Fruit fly (Drosophila melanogaster) whole organism, embryonic: ENCODE data around the gene CG32161.
A peak's percentile ranks its signal among the peaks of the same experiment; 100 is the strongest.

Source experiments
- Atf6 ChIP-seq: fragments of 200-800 bp; sonication (Bioruptor generic); IDR thresholded peaks from 2 replicates; pipeline ENCODE4 v1.3.6; 2022; ENCODE audit warnings: missing biosample characterization, missing genetic modification characterization
- B-H1 ChIP-seq: fragments of 200-800 bp; sonication (Bioruptor generic); IDR thresholded peaks from 3 replicates; pipeline ENCODE4 v1.3.6; 2022; ENCODE audit warnings: missing biosample characterization, missing genetic modification characterization
- C15 ChIP-seq: fragments of 200-800 bp; sonication (Bioruptor generic); IDR thresholded peaks from 3 replicates; pipeline ENCODE4 v1.3.6; 2022; ENCODE audit warnings: missing biosample characterization, missing genetic modification characterization
- CG10209 ChIP-seq: fragments of 200-800 bp; sonication (Bioruptor generic); optimal IDR thresholded peaks from 3 replicates; lab custom pipeline; 2017; ENCODE audit warnings: missing biosample characterization, mild to moderate bottlenecking, missing genetic modification characterization, missing genetic modification reagents
- CG10462 ChIP-seq: fragments of 200-800 bp; sonication (Bioruptor generic); optimal IDR thresholded peaks from 2 replicates; lab custom pipeline; 2016; ENCODE audit warnings: missing biosample characterization, missing genetic modification characterization
- CG10565 ChIP-seq: fragments of 200-800 bp; sonication (Bioruptor generic); optimal IDR thresholded peaks from 3 replicates; lab custom pipeline; 2016; ENCODE audit warnings: missing biosample characterization, mild to moderate bottlenecking, missing genetic modification characterization
- CG10959 ChIP-seq: fragments of 200-800 bp; sonication (Bioruptor generic); IDR thresholded peaks from 2 replicates; pipeline ENCODE4 v1.3.6; 2022; ENCODE audit warnings: missing biosample characterization, missing genetic modification characterization
- CG13287 ChIP-seq: fragments of 200-800 bp; sonication (Bioruptor generic); IDR thresholded peaks from 2 replicates; pipeline ENCODE4 v1.3.6; 2022; ENCODE audit warnings: missing biosample characterization, missing genetic modification characterization; ENCODE audit not compliant: partially characterized antibody
- CG14050 ChIP-seq: fragments of 200-800 bp; sonication (Bioruptor generic); IDR thresholded peaks from 3 replicates; pipeline ENCODE4 v1.3.6; 2022; ENCODE audit warnings: missing biosample characterization, missing genetic modification characterization
- CG14441 ChIP-seq: fragments of 200-800 bp; sonication (Bioruptor generic); IDR thresholded peaks from 2 replicates; pipeline ENCODE4 v1.3.6; 2022; ENCODE audit warnings: missing biosample characterization, missing genetic modification characterization
- CG1832 ChIP-seq: fragments of 200-800 bp; sonication (Bioruptor generic); optimal IDR thresholded peaks from 2 replicates; lab custom pipeline; 2017; ENCODE audit warnings: missing biosample characterization, mild to moderate bottlenecking, missing genetic modification characterization, inconsistent platforms
- CG18619 ChIP-seq: fragments of 200-800 bp; sonication (Bioruptor generic); optimal IDR thresholded peaks from 3 replicates; lab custom pipeline; 2017; ENCODE audit warnings: missing biosample characterization, mild to moderate bottlenecking, missing genetic modification characterization
- CG30431 ChIP-seq: fragments of 200-800 bp; sonication (Bioruptor generic); optimal IDR thresholded peaks from 2 replicates; lab custom pipeline; 2017; ENCODE audit warnings: missing biosample characterization, missing genetic modification characterization
- CG5180 ChIP-seq: fragments of 200-800 bp; sonication (Bioruptor generic); optimal IDR thresholded peaks from 3 replicates; lab custom pipeline; 2017; ENCODE audit warnings: missing biosample characterization, missing genetic modification characterization, mild to moderate bottlenecking, moderate library complexity, missing genetic modification reagents
- CG5245 ChIP-seq: fragments of 200-800 bp; sonication (Bioruptor generic); optimal IDR thresholded peaks from 3 replicates; lab custom pipeline; 2016; ENCODE audit warnings: missing biosample characterization, missing genetic modification characterization
- CG8281 ChIP-seq: fragments of 200-800 bp; sonication (Bioruptor generic); optimal IDR thresholded peaks from 2 replicates; lab custom pipeline; 2018; ENCODE audit warnings: missing biosample characterization, mild to moderate bottlenecking, missing genetic modification characterization, moderate library complexity
- CG9727 ChIP-seq: fragments of 200-800 bp; sonication (Bioruptor generic); optimal IDR thresholded peaks from 3 replicates; lab custom pipeline; 2017; ENCODE audit warnings: missing biosample characterization, mild to moderate bottlenecking, missing genetic modification characterization
- CTCF ChIP-seq: fragments of 200-800 bp; sonication (Bioruptor generic); optimal IDR thresholded peaks from 2 replicates; lab custom pipeline; 2017; ENCODE audit warnings: missing biosample characterization, mild to moderate bottlenecking, missing genetic modification characterization, moderate library complexity
- D19A ChIP-seq: fragments of 200-800 bp; optimal IDR thresholded peaks from 3 replicates; lab custom pipeline; 2019; ENCODE audit warnings: missing biosample characterization, mild to moderate bottlenecking, missing genetic modification characterization, moderate library complexity
- Lhr ChIP-seq: fragments of 200-800 bp; sonication (Bioruptor generic); optimal IDR thresholded peaks from 3 replicates; lab custom pipeline; 2017; ENCODE audit warnings: mild to moderate bottlenecking, missing biosample characterization, missing genetic modification reagents, missing genetic modification characterization
- MBD-R2 ChIP-seq: fragments of 200-800 bp; sonication (Bioruptor generic); IDR thresholded peaks from 2 replicates; pipeline ENCODE4 v1.3.6; 2022; ENCODE audit warnings: missing biosample characterization, missing genetic modification characterization
- Med ChIP-seq: fragments of 200-800 bp; sonication (Bioruptor generic); peaks from one replicate; lab custom pipeline; 2016; ENCODE audit warnings: missing biosample characterization, missing genetic modification characterization, mild to moderate bottlenecking, inconsistent platforms, moderate library complexity
- Oaz ChIP-seq: fragments of 200-800 bp; sonication (Bioruptor generic); IDR thresholded peaks from 2 replicates; pipeline ENCODE4 v1.3.6; 2022; ENCODE audit warnings: missing biosample characterization, missing genetic modification characterization
- Usf ChIP-seq: fragments of 200-800 bp; sonication (Bioruptor generic); optimal IDR thresholded peaks from 2 replicates; lab custom pipeline; 2017; ENCODE audit warnings: missing genotype, missing biosample characterization, missing genetic modification characterization
- Xrp1 ChIP-seq: fragments of 200-800 bp; sonication (Bioruptor generic); IDR thresholded peaks from 2 replicates; pipeline ENCODE4 v1.3.6; 2022; ENCODE audit warnings: missing biosample characterization, missing genetic modification characterization
- aop ChIP-seq: fragments of 200-800 bp; sonication (Bioruptor generic); IDR thresholded peaks from 2 replicates; pipeline ENCODE4 v1.3.6; 2022; ENCODE audit warnings: missing biosample characterization, missing genetic modification characterization
- ase ChIP-seq: fragments of 200-800 bp; sonication (Bioruptor generic); IDR thresholded peaks from 3 replicates; pipeline ENCODE4 v1.3.6; 2022; ENCODE audit warnings: missing biosample characterization, missing genetic modification characterization
- bsh ChIP-seq, 2 experiments: fragments of 200-800 bp; sonication (Bioruptor generic); optimal IDR thresholded peaks; 2 replicates each; lab custom pipeline; 2017 to 2018; ENCODE audit warnings: mild to moderate bottlenecking in 2 of 2, missing biosample characterization in 2 of 2, missing genetic modification characterization in 2 of 2, moderate library complexity in 1 of 2
- cas ChIP-seq: fragments of 200-800 bp; sonication (Bioruptor generic); IDR thresholded peaks from 2 replicates; pipeline ENCODE4 v1.3.6; 2022; ENCODE audit warnings: missing biosample characterization, missing genetic modification characterization
- caup ChIP-seq: fragments of 200-800 bp; sonication (Bioruptor generic); optimal IDR thresholded peaks from 3 replicates; lab custom pipeline; 2017; ENCODE audit warnings: missing biosample characterization, mild to moderate bottlenecking, missing genetic modification characterization, moderate library complexity; ENCODE audit not compliant: severe bottlenecking
- chn ChIP-seq: fragments of 200-800 bp; sonication (Bioruptor generic); optimal IDR thresholded peaks from 2 replicates; lab custom pipeline; 2016; ENCODE audit warnings: missing biosample characterization, missing genetic modification characterization
- crol ChIP-seq: fragments of 200-800 bp; sonication (Bioruptor generic); IDR thresholded peaks from 2 replicates; pipeline ENCODE4 v1.3.6; 2022; ENCODE audit warnings: missing biosample characterization, missing genetic modification characterization
- dmrt99B ChIP-seq: fragments of 200-800 bp; sonication (Bioruptor generic); optimal IDR thresholded peaks from 2 replicates; lab custom pipeline; 2018; ENCODE audit warnings: missing biosample characterization, mild to moderate bottlenecking, missing genetic modification characterization, moderate library complexity
- dpn ChIP-seq, 2 experiments: fragments of 200-800 bp; sonication (Bioruptor generic); optimal IDR thresholded peaks; 3 replicates each; lab custom pipeline; 2016; ENCODE audit warnings: missing biosample characterization in 2 of 2, missing genetic modification characterization in 2 of 2
- dysf ChIP-seq: fragments of 200-800 bp; sonication (Bioruptor generic); IDR thresholded peaks from 3 replicates; pipeline ENCODE4 v1.3.6; 2022; ENCODE audit warnings: missing biosample characterization, missing genetic modification characterization
- fru ChIP-seq: fragments of >200 bp; optimal IDR thresholded peaks from 2 replicates; lab custom pipeline; 2017
- gcm2 ChIP-seq: fragments of 200-800 bp; sonication (Bioruptor generic); optimal IDR thresholded peaks from 2 replicates; lab custom pipeline; 2016; ENCODE audit warnings: missing biosample characterization, missing genetic modification characterization
- grau ChIP-seq: fragments of 200-800 bp; optimal IDR thresholded peaks from 3 replicates; lab custom pipeline; 2019; ENCODE audit warnings: missing biosample characterization, mild to moderate bottlenecking, missing genetic modification characterization, moderate library complexity
- gsb ChIP-seq: fragments of 200-800 bp; sonication (Bioruptor generic); IDR thresholded peaks from 2 replicates; pipeline ENCODE4 v1.3.6; 2022; ENCODE audit warnings: missing biosample characterization, missing genetic modification characterization
- lov ChIP-seq, 2 experiments: fragments of 200-800 bp in 1 of 2; fragments of >200 bp in 1 of 2; sonication (Bioruptor generic) in 1 of 2; IDR thresholded peaks in 1 of 2; optimal IDR thresholded peaks in 1 of 2; 2 replicates in 1 of 2; 3 replicates in 1 of 2; pipeline versions ENCODE4 v1.3.6 to Lab custom; 2017 to 2022; ENCODE audit warnings: missing biosample characterization in 1 of 2, missing genetic modification characterization in 1 of 2
- pho ChIP-seq: fragments of 200-800 bp; sonication (Bioruptor generic); optimal IDR thresholded peaks from 2 replicates; lab custom pipeline; 2016; ENCODE audit warnings: missing biosample characterization, missing genetic modification characterization
- pita ChIP-seq: fragments of 200-800 bp; sonication (Bioruptor generic); optimal IDR thresholded peaks from 2 replicates; lab custom pipeline; 2017; ENCODE audit warnings: missing biosample characterization, mild to moderate bottlenecking, missing genetic modification characterization
- run ChIP-seq: fragments of 200-800 bp; sonication (Bioruptor generic); optimal IDR thresholded peaks from 3 replicates; lab custom pipeline; 2018; ENCODE audit warnings: missing biosample characterization, mild to moderate bottlenecking, missing genetic modification characterization
- sc ChIP-seq, 3 experiments: fragments of >200 bp in 2 of 3; fragments of 200-800 bp in 1 of 3; sonication (Bioruptor generic) in 1 of 3; optimal IDR thresholded peaks; 2 replicates in 2 of 3; 3 replicates in 1 of 3; lab custom pipeline; 2017; ENCODE audit warnings: mild to moderate bottlenecking in 1 of 3, missing biosample characterization in 1 of 3, missing genetic modification characterization in 1 of 3, missing genetic modification reagents in 1 of 3
- sens ChIP-seq: fragments of 200-800 bp; sonication (Bioruptor generic); peaks from one replicate; lab custom pipeline; 2016; ENCODE audit warnings: missing biosample characterization, missing genetic modification characterization
- sima ChIP-seq: fragments of 200-800 bp; sonication (Bioruptor generic); optimal IDR thresholded peaks from 2 replicates; lab custom pipeline; 2016; ENCODE audit warnings: missing biosample characterization, missing genetic modification characterization
- sug ChIP-seq: fragments of 200-800 bp; optimal IDR thresholded peaks from 2 replicates; lab custom pipeline; 2019; ENCODE audit warnings: missing biosample characterization, mild to moderate bottlenecking, missing genetic modification characterization, moderate library complexity
- tap ChIP-seq: fragments of 200-800 bp; optimal IDR thresholded peaks from 3 replicates; lab custom pipeline; 2019; ENCODE audit warnings: missing biosample characterization, mild to moderate bottlenecking, missing genetic modification characterization, moderate library complexity
- tgo ChIP-seq: fragments of 200-800 bp; sonication (Bioruptor generic); IDR thresholded peaks from 3 replicates; pipeline ENCODE4 v1.3.6; 2022; ENCODE audit warnings: missing biosample characterization, missing genetic modification characterization
- twi ChIP-seq: fragments of 200-800 bp; optimal IDR thresholded peaks from 2 replicates; lab custom pipeline; 2019; ENCODE audit warnings: missing biosample characterization, mild to moderate bottlenecking, missing genetic modification characterization, moderate library complexity
- vfl ChIP-seq: fragments of 200-800 bp; sonication (Bioruptor generic); optimal IDR thresholded peaks from 2 replicates; lab custom pipeline; 2016; ENCODE audit warnings: missing biosample characterization, missing genetic modification characterization
- zf30C ChIP-seq: fragments of 200-800 bp; sonication (Bioruptor generic); optimal IDR thresholded peaks from 3 replicates; lab custom pipeline; 2018; ENCODE audit warnings: missing biosample characterization, mild to moderate bottlenecking, missing genetic modification characterization

Gene CG32161

DNA sequence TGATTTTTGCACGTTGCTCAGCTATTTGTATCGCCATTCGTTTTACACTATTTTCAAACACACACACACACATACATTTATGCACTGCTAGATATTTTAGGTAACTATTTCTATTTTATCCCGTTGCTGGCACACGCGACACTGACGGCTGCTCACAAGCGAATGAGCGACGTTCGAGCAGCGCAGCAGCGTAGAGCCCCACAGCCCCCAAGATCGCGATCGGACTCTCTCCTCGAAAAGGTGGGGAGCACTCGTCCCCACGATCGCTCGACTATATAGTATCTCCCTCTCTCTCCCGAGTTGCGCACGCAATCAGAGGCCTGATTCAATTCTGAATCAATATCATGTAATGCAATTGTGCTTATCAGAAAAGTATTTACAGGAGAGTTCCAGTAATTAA, 46.0 kb upstream of the CG32161 start (continued):
- no peak for TF ChIP-seq sima (GFP tag; lab: Kevin White, UChicago)
- no peak for TF ChIP-seq Usf
- TF ChIP-seq CTCF (GFP tag; lab: Kevin White, UChicago): no peak
- TF ChIP-seq fru (lab: Kevin White, UChicago): no peak
- no peak for TF ChIP-seq CG10565 (GFP tag; lab: Kevin White, UChicago)
- no peak for TF ChIP-seq twi
- peak; percentile 74 for TF ChIP-seq Med
- TF ChIP-seq gsb (GFP tag; lab: Robert Waterston, UW): no peak
- TF ChIP-seq CG14050: no peak
- no peak for TF ChIP-seq cas (GFP tag; lab: Robert Waterston, UW)
- TF ChIP-seq CG9727 (GFP tag; lab: Kevin White, UChicago): no peak
- no peak for TF ChIP-seq chn
- TF ChIP-seq lov (optimal IDR thresholded peaks at IDR 0.05; lab: Kevin White, UChicago): no peak
- no peak for TF ChIP-seq lov (GFP tag; IDR thresholded peaks at IDR 0.05; lab: Robert Waterston, UW)
- peak; percentile 21; the same call in 1 of the 2 replicates for TF ChIP-seq crol
- TF ChIP-seq Atf6 (GFP tag; lab: Robert Waterston, UW): no peak
- TF ChIP-seq CG30431 (GFP tag; lab: Kevin White, UChicago): no peak
- no peak for TF ChIP-seq run (tag; lab: Kevin White, UChicago)
- no peak for TF ChIP-seq CG10959 (GFP tag; lab: Robert Waterston, UW)
- TF ChIP-seq CG10462: no peak
- TF ChIP-seq Xrp1 (GFP tag; lab: Robert Waterston, UW): no peak
- TF ChIP-seq vfl (GFP tag; lab: Kevin White, UChicago): no peak
- no peak for TF ChIP-seq MBD-R2 (GFP tag; lab: Robert Waterston, UW)
- peak; percentile 29; the same call in 1 of the 2 replicates for TF ChIP-seq CG14441 (GFP tag; lab: Robert Waterston, UW)
- no peak for TF ChIP-seq grau (tag; lab: Kevin White, UChicago)
- TF ChIP-seq bsh (GFP tag; optimal IDR thresholded peaks at IDR 0.05; lab: Kevin White, UChicago): peak in 1 of 2 experiments; percentile 25
- TF ChIP-seq sc (optimal IDR thresholded peaks at IDR 0.05; lab: Kevin White, UChicago): no peak
- TF ChIP-seq sc (GFP tag; optimal IDR thresholded peaks at IDR 0.05; lab: Kevin White, UChicago): no peak
- peak; percentile 10; the same call in 1 of the 2 replicates for TF ChIP-seq CG13287
- peak; percentile 29 for TF ChIP-seq sug (tag; lab: Kevin White, UChicago)
- TF ChIP-seq gcm2: no peak
- peak; percentile 49 for TF ChIP-seq sens (GFP tag; lab: Kevin White, UChicago)
- no peak for TF ChIP-seq pita (GFP tag; lab: Kevin White, UChicago)
- TF ChIP-seq CG10209 (GFP tag; lab: Kevin White, UChicago): no peak
- TF ChIP-seq CG1832: no peak
- TF ChIP-seq CG5245 (GFP tag; lab: Kevin White, UChicago): no peak
- no peak for TF ChIP-seq CG8281 (tag; lab: Kevin White, UChicago)
- no peak for TF ChIP-seq tap
- no peak for TF ChIP-seq Lhr (GFP tag; lab: Kevin White, UChicago)
- TF ChIP-seq CG18619 (GFP tag; lab: Kevin White, UChicago): no peak
- no peak for TF ChIP-seq dysf
- TF ChIP-seq Oaz (GFP tag; lab: Robert Waterston, UW): no peak
- TF ChIP-seq C15: no peak
- TF ChIP-seq B-H1 (GFP tag; lab: Robert Waterston, UW): no peak
- no peak for TF ChIP-seq pho (GFP tag; lab: Kevin White, UChicago)
- no peak for TF ChIP-seq dpn (GFP tag; optimal IDR thresholded peaks at IDR 0.05; lab: Kevin White, UChicago)
- peak; percentile 39 for TF ChIP-seq zf30C (GFP tag; lab: Kevin White, UChicago)
- TF ChIP-seq ase (GFP tag; lab: Robert Waterston, UW): no peak
- peak; percentile 40 for TF ChIP-seq caup (GFP tag; lab: Kevin White, UChicago)
- TF ChIP-seq tgo (GFP tag; lab: Robert Waterston, UW): no peak
- no peak for TF ChIP-seq CG5180 (GFP tag; lab: Kevin White, UChicago)
- TF ChIP-seq D19A: no peak
- TF ChIP-seq dmrt99B: no peak
- no peak for TF ChIP-seq aop (GFP tag; lab: Robert Waterston, UW)
